Worm (Caenorhabditis elegans) whole organism, L4 larva: ENCODE measurements around the gene R166.3.
A peak's percentile ranks its signal among the peaks of the same experiment; 100 is the strongest.

Experiments used
- D1046.2 ChIP-seq: fragments of 200-800 bp; sonication (Bioruptor generic); IDR thresholded peaks from 2 replicates; pipeline ENCODE4 v1.3.6; 2022; ENCODE audit warnings: missing genetic modification characterization, missing compliant biosample characterization
- F10B5.3 ChIP-seq: sonication (generic microtip); optimal IDR thresholded peaks from 2 replicates; lab custom pipeline; 2016; ENCODE audit warnings: mild to moderate bottlenecking, missing genetic modification characterization, missing compliant biosample characterization
- F37D6.2 ChIP-seq: sonication (generic microtip); optimal IDR thresholded peaks from 2 replicates; lab custom pipeline; 2016; ENCODE audit warnings: mild to moderate bottlenecking, missing genetic modification characterization, missing compliant biosample characterization
- F44E2.7 ChIP-seq: fragments of 200-800 bp; sonication (Bioruptor generic); IDR thresholded peaks from 2 replicates; pipeline ENCODE4 v2.1.2; 2022; ENCODE audit warnings: missing genetic modification characterization, missing compliant biosample characterization
- F49E8.2 ChIP-seq: sonication (generic microtip); optimal IDR thresholded peaks from 2 replicates; lab custom pipeline; 2016; ENCODE audit warnings: missing compliant biosample characterization, mild to moderate bottlenecking, missing genetic modification characterization, borderline replicate concordance
- R02D3.7 ChIP-seq: fragments of 150-350 bp; sonication (generic microtip); optimal IDR thresholded peaks from 3 replicates; lab custom pipeline; 2014; ENCODE audit warnings: missing biosample characterization, missing genetic modification characterization
- Y105C5A.15 ChIP-seq: fragments of 200-800 bp; sonication (Bioruptor generic); IDR thresholded peaks from 2 replicates; pipeline ENCODE4 v1.3.6; 2022; ENCODE audit warnings: missing genetic modification characterization, missing compliant biosample characterization
- Y75B8A.6 ChIP-seq: fragments of 200-800 bp; sonication (Bioruptor generic); IDR thresholded peaks from 2 replicates; pipeline ENCODE4 v1.3.6; 2022; ENCODE audit warnings: missing genetic modification reagents, missing genetic modification characterization, missing compliant biosample characterization
- ZK337.2 ChIP-seq: fragments of 200-800 bp; sonication (Bioruptor generic); IDR thresholded peaks from 2 replicates; pipeline ENCODE4 v1.3.6; 2022; ENCODE audit warnings: missing genetic modification reagents, missing genetic modification characterization, missing compliant biosample characterization
- aly-2 ChIP-seq: sonication (generic microtip); optimal IDR thresholded peaks from 2 replicates; lab custom pipeline; 2018; ENCODE audit warnings: missing biosample characterization, missing genetic modification characterization
- ama-1 ChIP-seq: fragments of 150-350 bp; optimal IDR thresholded peaks from 2 replicates; lab custom pipeline; 2014; ENCODE audit warnings: inconsistent platforms, mixed read lengths
- ceh-28 ChIP-seq: fragments of 150-350 bp; optimal IDR thresholded peaks from 2 replicates; lab custom pipeline; 2014; ENCODE audit warnings: missing biosample characterization, missing genetic modification reagents, missing genetic modification characterization
- ceh-32 ChIP-seq: sonication (generic microtip); optimal IDR thresholded peaks from 2 replicates; lab custom pipeline; 2016; ENCODE audit warnings: mild to moderate bottlenecking, missing genetic modification characterization, missing compliant biosample characterization; ENCODE audit not compliant: poor library complexity
- ceh-82 ChIP-seq: sonication (generic microtip); optimal IDR thresholded peaks from 2 replicates; lab custom pipeline; 2017; ENCODE audit warnings: missing biosample characterization, missing genetic modification characterization
- ctbp-1 ChIP-seq: fragments of 200-800 bp; sonication (Bioruptor generic); IDR thresholded peaks from 2 replicates; pipeline ENCODE4 v1.3.6; 2022; ENCODE audit warnings: missing genetic modification reagents, missing genetic modification characterization, missing compliant biosample characterization
- daf-12 ChIP-seq: fragments of 150-350 bp; optimal IDR thresholded peaks from 2 replicates; lab custom pipeline; 2014; ENCODE audit warnings: missing biosample characterization, missing genetic modification reagents, missing genetic modification characterization
- daf-16 ChIP-seq, 3 experiments: sonication (generic microtip); optimal IDR thresholded peaks; 2 replicates each; lab custom pipeline; 2016 to 2017; ENCODE audit warnings: missing genetic modification characterization in 3 of 3, missing genetic modification reagents in 3 of 3, mild to moderate bottlenecking in 2 of 3, missing compliant biosample characterization in 2 of 3, missing biosample characterization in 1 of 3, moderate library complexity in 1 of 3
- daf-19 ChIP-seq: fragments of 200-800 bp; sonication (Bioruptor generic); conservative IDR thresholded peaks from 2 replicates; pipeline ENCODE4 v1.3.6; 2022; ENCODE audit warnings: missing genetic modification characterization, missing compliant biosample characterization
- dmd-6 ChIP-seq: fragments of 200-800 bp; sonication (Bioruptor generic); IDR thresholded peaks from 2 replicates; pipeline ENCODE4 v1.3.6; 2022; ENCODE audit warnings: missing genetic modification reagents, missing genetic modification characterization, missing compliant biosample characterization
- dmd-8 ChIP-seq: fragments of 200-800 bp; sonication (Bioruptor generic); IDR thresholded peaks from 2 replicates; pipeline ENCODE4 v1.3.6; 2022; ENCODE audit warnings: missing genetic modification characterization, missing compliant biosample characterization
- dve-1 ChIP-seq: sonication (generic microtip); optimal IDR thresholded peaks from 2 replicates; lab custom pipeline; 2017; ENCODE audit warnings: antibody characterized with exemption, mild to moderate bottlenecking, missing genetic modification characterization, missing compliant biosample characterization; ENCODE audit not compliant: insufficient read depth
- egl-43 ChIP-seq: fragments of 200-800 bp; sonication (Bioruptor generic); IDR thresholded peaks from 2 replicates; pipeline ENCODE4 v1.3.6; 2022; ENCODE audit warnings: missing genetic modification reagents, missing genetic modification characterization, missing compliant biosample characterization
- fkh-10 ChIP-seq: fragments of 150-350 bp; optimal IDR thresholded peaks from 2 replicates; lab custom pipeline; 2014; ENCODE audit warnings: missing biosample characterization, missing genetic modification reagents, missing genetic modification characterization
- fos-1 ChIP-seq: fragments of 150-350 bp; optimal IDR thresholded peaks from 2 replicates; lab custom pipeline; 2014; ENCODE audit warnings: missing biosample characterization, missing genetic modification characterization
- hif-1 ChIP-seq, 2 experiments: sonication (generic microtip); optimal IDR thresholded peaks; 2 replicates each; lab custom pipeline; 2016 to 2017; ENCODE audit warnings: missing compliant biosample characterization in 2 of 2, missing genetic modification characterization in 2 of 2, missing genetic modification reagents in 2 of 2, missing genotype in 2 of 2, mild to moderate bottlenecking in 1 of 2
- lim-7 ChIP-seq: fragments of 200-800 bp; sonication (Bioruptor generic); IDR thresholded peaks from 2 replicates; pipeline ENCODE4 v1.3.6; 2022; ENCODE audit warnings: missing genetic modification characterization, missing compliant biosample characterization
- lin-13 ChIP-seq: fragments of 150-350 bp; optimal IDR thresholded peaks from 2 replicates; lab custom pipeline; 2014; ENCODE audit warnings: missing biosample characterization, missing genetic modification reagents, missing genetic modification characterization
- lin-38 ChIP-seq: fragments of 200-800 bp; sonication (Bioruptor generic); IDR thresholded peaks from 2 replicates; pipeline ENCODE4 v1.3.6; 2022; ENCODE audit warnings: missing genetic modification reagents, missing genetic modification characterization, missing compliant biosample characterization
- lir-3 ChIP-seq: sonication (generic microtip); optimal IDR thresholded peaks from 2 replicates; lab custom pipeline; 2016; ENCODE audit warnings: mild to moderate bottlenecking, missing genetic modification characterization, missing compliant biosample characterization
- lsy-2 ChIP-seq, 2 experiments: fragments of 150-350 bp in 1 of 2; sonication (generic microtip) in 1 of 2; optimal IDR thresholded peaks; 2 replicates each; lab custom pipeline; 2014 to 2017; ENCODE audit warnings: missing biosample characterization in 2 of 2, missing genetic modification characterization in 2 of 2
- madf-9 ChIP-seq: fragments of 200-800 bp; sonication (Bioruptor generic); conservative IDR thresholded peaks from 2 replicates; pipeline ENCODE4 v1.3.6; 2022; ENCODE audit warnings: missing genetic modification reagents, missing genetic modification characterization, missing compliant biosample characterization
- mdl-1 ChIP-seq, 2 experiments: fragments of 150-350 bp in 1 of 2; sonication (generic microtip) in 1 of 2; optimal IDR thresholded peaks; 2 replicates each; lab custom pipeline; 2014 to 2017; ENCODE audit warnings: missing biosample characterization in 2 of 2, missing genetic modification characterization in 2 of 2
- mdt-29 ChIP-seq: fragments of 200-800 bp; sonication (Bioruptor generic); IDR thresholded peaks from 2 replicates; pipeline ENCODE4 v1.3.6; 2022; ENCODE audit warnings: missing genetic modification reagents, missing genetic modification characterization, missing compliant biosample characterization
- mep-1 ChIP-seq: fragments of 150-350 bp; sonication (generic microtip); optimal IDR thresholded peaks from 3 replicates; lab custom pipeline; 2014; ENCODE audit warnings: missing biosample characterization, missing genetic modification characterization
- mes-2 ChIP-seq: sonication (generic microtip); optimal IDR thresholded peaks from 2 replicates; lab custom pipeline; 2016; ENCODE audit warnings: missing genotype, mild to moderate bottlenecking, missing genetic modification characterization, missing compliant biosample characterization; ENCODE audit not compliant: poor library complexity, severe bottlenecking
- mxl-2 ChIP-seq: fragments of 200-800 bp; sonication (Bioruptor generic); conservative IDR thresholded peaks from 2 replicates; pipeline ENCODE4 v1.3.6; 2022; ENCODE audit warnings: missing genetic modification reagents, missing genetic modification characterization, missing compliant biosample characterization
- nhr-10 ChIP-seq: fragments of 150-350 bp; optimal IDR thresholded peaks from 2 replicates; lab custom pipeline; 2014; ENCODE audit warnings: missing biosample characterization, missing genetic modification characterization
- nhr-28 ChIP-seq: fragments of 150-350 bp; optimal IDR thresholded peaks from 2 replicates; lab custom pipeline; 2014; ENCODE audit warnings: missing biosample characterization, missing genetic modification characterization
- nhr-41 ChIP-seq: fragments of 200-800 bp; sonication (Bioruptor generic); IDR thresholded peaks from 2 replicates; pipeline ENCODE4 v1.3.6; 2022; ENCODE audit warnings: missing genetic modification reagents, missing genetic modification characterization, missing compliant biosample characterization
- saeg-2 ChIP-seq: fragments of 200-800 bp; sonication (Bioruptor generic); IDR thresholded peaks from 2 replicates; pipeline ENCODE4 v1.3.6; 2022; ENCODE audit warnings: missing genetic modification reagents, missing genetic modification characterization, missing compliant biosample characterization
- sdz-12 ChIP-seq: fragments of 200-800 bp; sonication (Bioruptor generic); optimal IDR thresholded peaks from 2 replicates; lab custom pipeline; 2018; ENCODE audit warnings: mild to moderate bottlenecking, missing genetic modification characterization, missing compliant biosample characterization
- set-16 ChIP-seq: fragments of 200-800 bp; sonication (Bioruptor generic); IDR thresholded peaks from 2 replicates; pipeline ENCODE4 v1.3.6; 2022; ENCODE audit warnings: missing genetic modification reagents, missing genetic modification characterization, missing compliant biosample characterization
- snpc-4 ChIP-seq: fragments of 150-350 bp; optimal IDR thresholded peaks from 2 replicates; lab custom pipeline; 2014; ENCODE audit warnings: missing biosample characterization, missing genetic modification characterization
- spr-1 ChIP-seq: sonication (generic microtip); optimal IDR thresholded peaks from 2 replicates; lab custom pipeline; 2016; ENCODE audit warnings: mild to moderate bottlenecking, missing genetic modification characterization, missing compliant biosample characterization
- spr-3 ChIP-seq: fragments of 200-800 bp; sonication (Bioruptor generic); optimal IDR thresholded peaks from 2 replicates; lab custom pipeline; 2018; ENCODE audit warnings: mild to moderate bottlenecking, missing genetic modification characterization, missing compliant biosample characterization
- zag-1 ChIP-seq: fragments of 150-350 bp; optimal IDR thresholded peaks from 2 replicates; lab custom pipeline; 2014; ENCODE audit warnings: missing biosample characterization, missing genetic modification characterization
- zfp-2 ChIP-seq: sonication (generic microtip); optimal IDR thresholded peaks from 2 replicates; lab custom pipeline; 2016; ENCODE audit warnings: mild to moderate bottlenecking, missing genetic modification characterization, missing compliant biosample characterization
- zip-11 ChIP-seq: fragments of 200-800 bp; sonication (Bioruptor generic); IDR thresholded peaks from 2 replicates; pipeline ENCODE4 v1.3.6; 2022; ENCODE audit warnings: missing genetic modification characterization, missing compliant biosample characterization
- ztf-7 ChIP-seq: fragments of 150-350 bp; optimal IDR thresholded peaks from 2 replicates; lab custom pipeline; 2014; ENCODE audit warnings: missing biosample characterization, missing genetic modification characterization

Gene R166.3

ce11 chrII:10551985-10552736, 13.0 kb upstream of the R166.3 start (continued):
- no peak for TF ChIP-seq ceh-32 (tag; lab: Kevin White, UChicago)
- TF ChIP-seq sdz-12 (GFP tag; lab: Kevin White, UChicago) = peak; percentile 7
- TF ChIP-seq nhr-28 (tag; lab: Kevin White, UChicago) = peak; percentile 90
- TF ChIP-seq ceh-28 (tag; lab: Kevin White, UChicago) = peak; percentile 14
- peak; percentile 24; the same call in 1 of the 2 replicates for TF ChIP-seq nhr-41 (GFP tag; lab: Robert Waterston, UW)
- TF ChIP-seq lir-3 (tag; lab: Kevin White, UChicago) = no peak
- peak; percentile 80 for TF ChIP-seq ctbp-1
- peak; percentile 66 for TF ChIP-seq fos-1
- peak; percentile 63 for TF ChIP-seq spr-1 (tag; lab: Kevin White, UChicago)
- TF ChIP-seq lsy-2 (tag; optimal IDR thresholded peaks at IDR 0.05; lab: Kevin White, UChicago) = peak; percentile 76 to 92
- TF ChIP-seq fkh-10 = peak; percentile 91
- TF ChIP-seq lim-7 (GFP tag; lab: Robert Waterston, UW) = 0 out of 2 replicates have a peak, but pooled peaks have one; percentile 18
- peak; percentile 26 for TF ChIP-seq spr-3 (GFP tag; lab: Kevin White, UChicago)
- TF ChIP-seq R02D3.7 = no peak
- TF ChIP-seq D1046.2 (GFP tag; lab: Robert Waterston, UW) = no peak
- peak; percentile 76 to 91 for TF ChIP-seq mdl-1 (tag; optimal IDR thresholded peaks at IDR 0.05; lab: Kevin White, UChicago)
- TF ChIP-seq ztf-7 (tag; lab: Kevin White, UChicago) = peak; percentile 61
- TF ChIP-seq daf-16 (GFP tag; optimal IDR thresholded peaks at IDR 0.05; lab: Kevin White, UChicago) = peak in 1 of 2 experiments; percentile 79
- peak; percentile 86 for TF ChIP-seq daf-16 (tag; optimal IDR thresholded peaks at IDR 0.05; lab: Kevin White, UChicago)
- TF ChIP-seq mep-1 (tag; lab: Kevin White, UChicago) = peak; percentile 89
- TF ChIP-seq mxl-2 (GFP tag; lab: Robert Waterston, UW) = 0 out of 2 replicates have a peak, but pooled peaks have one; percentile 16
- no peak for TF ChIP-seq lin-13 (GFP tag; lab: Kevin White, UChicago)
- TF ChIP-seq ama-1 (lab: Kevin White, UChicago) = peak; percentile 82
- peak; percentile 52 for TF ChIP-seq zag-1
- TF ChIP-seq mdt-29 (GFP tag; lab: Robert Waterston, UW) = peak; percentile 55; the same call in 1 of the 2 replicates
- peak; percentile 77 for TF ChIP-seq egl-43 (GFP tag; lab: Robert Waterston, UW)
- no peak for TF ChIP-seq daf-12 (tag; lab: Kevin White, UChicago)
- no peak for TF ChIP-seq snpc-4 (tag; lab: Kevin White, UChicago)
- no peak for TF ChIP-seq dmd-8 (GFP tag; lab: Robert Waterston, UW)
- TF ChIP-seq Y75B8A.6 (GFP tag; lab: Robert Waterston, UW) = 0 out of 2 replicates have a peak, but pooled peaks have one; percentile 74
- peak; percentile 6; the same call in 1 of the 2 replicates for TF ChIP-seq ZK337.2
- TF ChIP-seq dve-1 = peak; percentile 96
- TF ChIP-seq saeg-2 = peak; percentile 89
- peak; percentile 83 for TF ChIP-seq mes-2 (tag; lab: Kevin White, UChicago)
- no peak for TF ChIP-seq zfp-2
- TF ChIP-seq madf-9 (GFP tag; lab: Robert Waterston, UW) = peak; percentile 39
- peak; percentile 87 for TF ChIP-seq dmd-6 (GFP tag; lab: Robert Waterston, UW)
- no peak for TF ChIP-seq F44E2.7 (GFP tag; lab: Robert Waterston, UW)
- TF ChIP-seq nhr-10 (tag; lab: Kevin White, UChicago) = peak; percentile 82
- TF ChIP-seq Y105C5A.15 = 0 out of 2 replicates have a peak, but pooled peaks have one; percentile 24
- TF ChIP-seq F10B5.3 (tag; lab: Kevin White, UChicago) = no peak
- no peak for TF ChIP-seq daf-19 (GFP tag; lab: Robert Waterston, UW)
- peak; percentile 70 for TF ChIP-seq F37D6.2 (tag; lab: Kevin White, UChicago)
- TF ChIP-seq aly-2 (tag; lab: Kevin White, UChicago) = no peak
- TF ChIP-seq F49E8.2 (tag; lab: Kevin White, UChicago) = no peak
- peak; percentile 63 for TF ChIP-seq lin-38
- TF ChIP-seq ceh-82 = no peak
- no peak for TF ChIP-seq zip-11
- TF ChIP-seq hif-1 (tag; optimal IDR thresholded peaks at IDR 0.05; lab: Kevin White, UChicago) = peak; percentile 25 to 69
- peak; percentile 55 for TF ChIP-seq set-16
